Worm (Caenorhabditis elegans) whole organism, L1 larva: ENCODE measurements around the gene acs-14.

Experiments
- F16B12.6 ChIP-seq: fragments of 150-350 bp; optimal IDR thresholded peaks from 2 replicates; lab custom pipeline; 2014; ENCODE audit warnings: missing biosample characterization, missing genetic modification characterization
- Y116A8C.19 ChIP-seq: sonication (generic microtip); optimal IDR thresholded peaks from 2 replicates; lab custom pipeline; 2016; ENCODE audit warnings: missing compliant biosample characterization, missing genetic modification characterization, borderline replicate concordance
- aha-1 ChIP-seq: fragments of 150-350 bp; optimal IDR thresholded peaks from 2 replicates; lab custom pipeline; 2014; ENCODE audit warnings: missing biosample characterization, missing genetic modification characterization
- ama-1 ChIP-seq: fragments of 150-350 bp; optimal IDR thresholded peaks from 2 replicates; lab custom pipeline; 2014
- blmp-1 ChIP-seq: fragments of 150-350 bp; optimal IDR thresholded peaks from 2 replicates; lab custom pipeline; 2014; ENCODE audit warnings: missing biosample characterization, missing genetic modification characterization
- ceh-63 ChIP-seq: fragments of 200-800 bp; sonication (Bioruptor generic); optimal IDR thresholded peaks from 2 replicates; lab custom pipeline; 2018; ENCODE audit warnings: mild to moderate bottlenecking, missing genetic modification characterization, missing compliant biosample characterization
- ceh-8 ChIP-seq: fragments of 200-800 bp; sonication (Bioruptor generic); optimal IDR thresholded peaks from 2 replicates; lab custom pipeline; 2018; ENCODE audit warnings: mild to moderate bottlenecking, missing genetic modification characterization, moderate library complexity, missing compliant biosample characterization
- ceh-82 ChIP-seq, 3 experiments: fragments of 150-350 bp in 1 of 3; sonication (generic microtip) in 2 of 3; optimal IDR thresholded peaks; 2 replicates each; lab custom pipeline; 2014 to 2017; ENCODE audit warnings: missing biosample characterization in 3 of 3, missing genetic modification characterization in 3 of 3
- ceh-88 ChIP-seq: fragments of 200-800 bp; sonication (Bioruptor generic); IDR thresholded peaks from 2 replicates; pipeline ENCODE4 v1.3.6; 2022; ENCODE audit warnings: missing genetic modification characterization, missing compliant biosample characterization
- ces-1 ChIP-seq: fragments of 150-350 bp; optimal IDR thresholded peaks from 2 replicates; lab custom pipeline; 2014; ENCODE audit warnings: missing biosample characterization, missing genetic modification reagents, missing genetic modification characterization
- dsc-1 ChIP-seq: sonication (generic microtip); optimal IDR thresholded peaks from 2 replicates; lab custom pipeline; 2016; ENCODE audit warnings: mild to moderate bottlenecking, missing genetic modification characterization, missing compliant biosample characterization
- efl-1 ChIP-seq, 4 experiments: fragments of 150-350 bp; optimal IDR thresholded peaks in 3 of 4; peaks in 1 of 4; 1 replicate in 1 of 4; 2 replicates in 3 of 4; lab custom pipeline; 2014; ENCODE audit warnings: missing biosample characterization in 2 of 4, missing genetic modification characterization in 2 of 4, missing genetic modification reagents in 2 of 4
- egl-13 ChIP-seq: sonication (generic microtip); optimal IDR thresholded peaks from 2 replicates; lab custom pipeline; 2016; ENCODE audit warnings: missing genotype, missing genetic modification reagents, missing genetic modification characterization, missing compliant biosample characterization
- elt-2 ChIP-seq: sonication (generic microtip); optimal IDR thresholded peaks from 2 replicates; lab custom pipeline; 2016; ENCODE audit warnings: missing genetic modification characterization, mild to moderate bottlenecking, inconsistent platforms, missing compliant biosample characterization, missing genetic modification reagents
- elt-3 ChIP-seq, 6 experiments: fragments of 150-350 bp in 1 of 6; sonication (generic microtip); optimal IDR thresholded peaks; 2 replicates each; lab custom pipeline; 2017 to 2018; ENCODE audit warnings: missing biosample characterization in 6 of 6, missing genetic modification characterization in 6 of 6, inconsistent platforms in 1 of 6
- fkh-4 ChIP-seq: sonication (generic microtip); optimal IDR thresholded peaks from 2 replicates; lab custom pipeline; 2016; ENCODE audit warnings: missing compliant biosample characterization, missing genetic modification characterization, borderline replicate concordance
- fkh-8 ChIP-seq: sonication (generic microtip); optimal IDR thresholded peaks from 2 replicates; lab custom pipeline; 2016; ENCODE audit warnings: mild to moderate bottlenecking, missing genetic modification characterization, missing compliant biosample characterization
- fos-1 ChIP-seq: fragments of 150-350 bp; optimal IDR thresholded peaks from 2 replicates; lab custom pipeline; 2014; ENCODE audit warnings: missing biosample characterization, missing genetic modification characterization
- hlh-4 ChIP-seq: sonication (generic microtip); optimal IDR thresholded peaks from 2 replicates; lab custom pipeline; 2016; ENCODE audit warnings: mild to moderate bottlenecking, missing genetic modification characterization, missing compliant biosample characterization
- hpl-2 ChIP-seq: fragments of 150-350 bp; optimal IDR thresholded peaks from 2 replicates; lab custom pipeline; 2014; ENCODE audit warnings: missing biosample characterization, missing genetic modification reagents, missing genetic modification characterization
- isw-1 ChIP-seq: fragments of 200-800 bp; sonication (Bioruptor generic); IDR thresholded peaks from 2 replicates; pipeline ENCODE4 v1.3.6; 2022; ENCODE audit warnings: missing genetic modification characterization, missing compliant biosample characterization
- lin-13 ChIP-seq: fragments of 150-350 bp; optimal IDR thresholded peaks from 2 replicates; lab custom pipeline; 2014; ENCODE audit warnings: missing biosample characterization, missing genetic modification reagents, missing genetic modification characterization
- lin-14 ChIP-seq: fragments of 200-800 bp; sonication (Bioruptor generic); optimal IDR thresholded peaks from 2 replicates; lab custom pipeline; 2018; ENCODE audit warnings: mild to moderate bottlenecking, missing genetic modification characterization, moderate library complexity, missing compliant biosample characterization
- lin-35 ChIP-seq, 2 experiments: fragments of 150-350 bp; optimal IDR thresholded peaks; 2 replicates each; lab custom pipeline; 2014; ENCODE audit warnings: missing biosample characterization in 2 of 2, missing genetic modification characterization in 2 of 2, missing genetic modification reagents in 2 of 2
- mab-9 ChIP-seq: fragments of 200-800 bp; sonication (Bioruptor generic); IDR thresholded peaks from 2 replicates; pipeline ENCODE4 v1.3.6; 2022; ENCODE audit warnings: missing genetic modification reagents, missing genetic modification characterization, missing compliant biosample characterization
- mdl-1 ChIP-seq, 2 experiments: fragments of 150-350 bp; optimal IDR thresholded peaks; 2 replicates each; lab custom pipeline; 2014 to 2017; ENCODE audit warnings: missing biosample characterization in 2 of 2, missing genetic modification characterization in 2 of 2, inconsistent platforms in 1 of 2
- nhr-11 ChIP-seq: fragments of 150-350 bp; optimal IDR thresholded peaks from 2 replicates; lab custom pipeline; 2014; ENCODE audit warnings: missing biosample characterization, missing genetic modification characterization
- nhr-19 ChIP-seq: fragments of 200-800 bp; sonication (Bioruptor generic); conservative IDR thresholded peaks from 2 replicates; pipeline ENCODE4 v1.3.6; 2022; ENCODE audit warnings: missing genetic modification characterization, missing compliant biosample characterization
- nhr-20 ChIP-seq: sonication (generic microtip); optimal IDR thresholded peaks from 2 replicates; lab custom pipeline; 2016; ENCODE audit warnings: mild to moderate bottlenecking, missing genetic modification characterization, missing compliant biosample characterization
- nhr-237 ChIP-seq: fragments of 150-350 bp; optimal IDR thresholded peaks from 2 replicates; lab custom pipeline; 2014; ENCODE audit warnings: missing biosample characterization, missing genetic modification characterization
- nhr-28 ChIP-seq: fragments of 150-350 bp; optimal IDR thresholded peaks from 2 replicates; lab custom pipeline; 2014; ENCODE audit warnings: missing biosample characterization, missing genetic modification characterization
- nhr-47 ChIP-seq: sonication (generic microtip); optimal IDR thresholded peaks from 2 replicates; lab custom pipeline; 2016; ENCODE audit warnings: mild to moderate bottlenecking, missing genetic modification characterization, moderate library complexity, missing compliant biosample characterization
- nhr-71 ChIP-seq: sonication (generic microtip); optimal IDR thresholded peaks from 2 replicates; lab custom pipeline; 2016; ENCODE audit warnings: mild to moderate bottlenecking, missing genetic modification characterization, moderate library complexity, missing compliant biosample characterization
- nhr-77 ChIP-seq: fragments of 150-350 bp; optimal IDR thresholded peaks from 2 replicates; lab custom pipeline; 2014; ENCODE audit warnings: missing biosample characterization, missing genetic modification characterization
- nhr-84 ChIP-seq: sonication (generic microtip); optimal IDR thresholded peaks from 2 replicates; lab custom pipeline; 2017; ENCODE audit warnings: missing biosample characterization, missing genetic modification characterization
- nhr-85 ChIP-seq: sonication (generic microtip); peaks from one replicate; lab custom pipeline; 2016; ENCODE audit warnings: missing genetic modification characterization, inconsistent platforms, missing compliant biosample characterization
- pax-3 ChIP-seq: fragments of 200-800 bp; sonication (Bioruptor generic); optimal IDR thresholded peaks from 2 replicates; lab custom pipeline; 2018; ENCODE audit warnings: mild to moderate bottlenecking, missing genetic modification characterization, moderate library complexity, missing compliant biosample characterization
- pqm-1 ChIP-seq: sonication (generic microtip); optimal IDR thresholded peaks from 3 replicates; lab custom pipeline; 2017; ENCODE audit warnings: missing biosample characterization, missing genetic modification characterization
- rnt-1 ChIP-seq: sonication (generic microtip); optimal IDR thresholded peaks from 2 replicates; lab custom pipeline; 2016; ENCODE audit warnings: mild to moderate bottlenecking, missing genetic modification characterization, moderate library complexity, missing compliant biosample characterization
- sox-4 ChIP-seq: sonication (generic microtip); optimal IDR thresholded peaks from 2 replicates; lab custom pipeline; 2016; ENCODE audit warnings: missing genetic modification characterization, missing compliant biosample characterization
- sptf-1 ChIP-seq: fragments of 150-350 bp; optimal IDR thresholded peaks from 2 replicates; lab custom pipeline; 2014; ENCODE audit warnings: missing biosample characterization, missing genetic modification characterization
- sup-37 ChIP-seq: fragments of 200-800 bp; sonication (Bioruptor generic); optimal IDR thresholded peaks from 2 replicates; lab custom pipeline; 2018; ENCODE audit warnings: mild to moderate bottlenecking, missing genetic modification characterization, missing compliant biosample characterization
- tbx-2 ChIP-seq: sonication (generic microtip); optimal IDR thresholded peaks from 2 replicates; lab custom pipeline; 2016; ENCODE audit warnings: missing genetic modification characterization, missing compliant biosample characterization
- tlp-1 ChIP-seq: fragments of 150-350 bp; optimal IDR thresholded peaks from 2 replicates; lab custom pipeline; 2014; ENCODE audit warnings: missing biosample characterization, missing genetic modification characterization
- unc-130 ChIP-seq: fragments of 150-350 bp; optimal IDR thresholded peaks from 2 replicates; lab custom pipeline; 2017; ENCODE audit warnings: missing biosample characterization, missing genetic modification characterization, inconsistent platforms
- unc-62 ChIP-seq: fragments of 150-350 bp; optimal IDR thresholded peaks from 2 replicates; lab custom pipeline; 2014; ENCODE audit warnings: missing biosample characterization, missing genetic modification reagents, missing genetic modification characterization
- vab-15 ChIP-seq: sonication (generic microtip); optimal IDR thresholded peaks from 2 replicates; lab custom pipeline; 2017; ENCODE audit warnings: missing genotype, mild to moderate bottlenecking, missing genetic modification characterization, missing compliant biosample characterization
- xbp-1 ChIP-seq: sonication (generic microtip); optimal IDR thresholded peaks from 2 replicates; lab custom pipeline; 2016; ENCODE audit warnings: missing genetic modification characterization, missing compliant biosample characterization
- ztf-11 ChIP-seq, 2 experiments: sonication (generic microtip); optimal IDR thresholded peaks; 2 replicates each; lab custom pipeline; 2016 to 2017; ENCODE audit warnings: missing genetic modification characterization in 2 of 2, missing biosample characterization in 1 of 2, missing compliant biosample characterization in 1 of 2
- ztf-4 ChIP-seq: fragments of 150-350 bp; optimal IDR thresholded peaks from 2 replicates; lab custom pipeline; 2014; ENCODE audit warnings: missing biosample characterization, missing genetic modification characterization

acs-14 gene

ce11 chrV:9507742-9508141 is at the start of gene acs-14:
Gene acs-14, plus strand, starts transcription at chrV:9508132.
- TF ChIP-seq ama-1 = no peak
- TF ChIP-seq lin-35 (GFP tag; optimal IDR thresholded peaks at IDR 0.05; lab: Kevin White, UChicago) = peak in 1 of 2 experiments; percentile 12
- TF ChIP-seq tlp-1 (tag; lab: Kevin White, UChicago) = no peak
- no peak for TF ChIP-seq fos-1
- TF ChIP-seq efl-1 (optimal IDR thresholded peaks at IDR 0.05; lab: Kevin White, UChicago) = no peak
- TF ChIP-seq efl-1 (GFP tag; optimal IDR thresholded peaks at IDR 0.05 in 1 of 2; lab: Kevin White, UChicago) = peak in 1 of 2 experiments; percentile 51
- TF ChIP-seq mab-9 = no peak
- no peak for TF ChIP-seq nhr-11
- TF ChIP-seq ceh-8 (GFP tag; lab: Kevin White, UChicago) = no peak
- TF ChIP-seq elt-3 (tag; optimal IDR thresholded peaks at IDR 0.05; lab: Kevin White, UChicago) = peak in 1 of 6 experiments; percentile 4
- peak; percentile 12 for TF ChIP-seq elt-2 (tag; lab: Kevin White, UChicago)
- TF ChIP-seq xbp-1 (tag; lab: Kevin White, UChicago) = no peak
- no peak for TF ChIP-seq blmp-1
- TF ChIP-seq ceh-88 (GFP tag; lab: Robert Waterston, UW) = no peak
- TF ChIP-seq nhr-20 (tag; lab: Kevin White, UChicago) = peak; percentile 13
- no peak for TF ChIP-seq vab-15 (tag; lab: Kevin White, UChicago)
- no peak for TF ChIP-seq ztf-4 (tag; lab: Kevin White, UChicago)
- TF ChIP-seq F16B12.6 = no peak
- no peak for TF ChIP-seq pax-3 (tag; lab: Kevin White, UChicago)
- TF ChIP-seq lin-14 (GFP tag; lab: Kevin White, UChicago) = no peak
- TF ChIP-seq nhr-237 (tag; lab: Kevin White, UChicago) = no peak
- TF ChIP-seq nhr-77 (tag; lab: Kevin White, UChicago) = no peak

ce11 chrV:9462605-9463004 is 45.3 kb upstream of the acs-14 start, which contains the start of gene F07D3.3:
Gene F07D3.3, minus strand, starts transcription at chrV:9462705.
- TF ChIP-seq tbx-2 (tag; lab: Kevin White, UChicago) = no peak
- no peak for TF ChIP-seq pqm-1
- no peak for TF ChIP-seq ceh-88 (GFP tag; lab: Robert Waterston, UW)
- no peak for TF ChIP-seq egl-13
- TF ChIP-seq ztf-11 (tag; optimal IDR thresholded peaks at IDR 0.05; lab: Kevin White, UChicago) = no peak
- no peak for TF ChIP-seq sptf-1
- no peak for TF ChIP-seq nhr-19
- no peak for TF ChIP-seq aha-1
- no peak for TF ChIP-seq ceh-8 (GFP tag; lab: Kevin White, UChicago)
- no peak for TF ChIP-seq hlh-4 (tag; lab: Kevin White, UChicago)
- no peak for TF ChIP-seq nhr-85 (tag; lab: Kevin White, UChicago)
- no peak for TF ChIP-seq isw-1 (GFP tag; lab: Robert Waterston, UW)
- TF ChIP-seq fkh-4 = no peak
- no peak for TF ChIP-seq nhr-28 (tag; lab: Kevin White, UChicago)
- no peak for TF ChIP-seq lin-14 (GFP tag; lab: Kevin White, UChicago)
- no peak for TF ChIP-seq rnt-1 (tag; lab: Kevin White, UChicago)
- no peak for TF ChIP-seq nhr-84 (tag; lab: Kevin White, UChicago)
- TF ChIP-seq mdl-1 (tag; optimal IDR thresholded peaks at IDR 0.05; lab: Kevin White, UChicago) = no peak
- TF ChIP-seq, all 84 proteins: peak for 0

ce11 chrV:9465529-9465928 is 42.4 kb upstream of the acs-14 start:
- TF ChIP-seq unc-62 (GFP tag; lab: Kevin White, UChicago) = no peak
- peak; percentile 52 for TF ChIP-seq fkh-4
- no peak for TF ChIP-seq Y116A8C.19 (tag; lab: Kevin White, UChicago)
- no peak for TF ChIP-seq sup-37 (GFP tag; lab: Kevin White, UChicago)
- TF ChIP-seq ceh-82 (tag; optimal IDR thresholded peaks at IDR 0.05; lab: Kevin White, UChicago) = no peak
- TF ChIP-seq blmp-1 = no peak
- peak; percentile 16 for TF ChIP-seq fkh-8 (tag; lab: Kevin White, UChicago)
- TF ChIP-seq nhr-47 = peak; percentile 22
- TF ChIP-seq nhr-71 (tag; lab: Kevin White, UChicago) = peak; percentile 35
- no peak for TF ChIP-seq ceh-63
- no peak for TF ChIP-seq hpl-2
- no peak for TF ChIP-seq elt-3 (tag; optimal IDR thresholded peaks at IDR 0.05; lab: Kevin White, UChicago)
- no peak for TF ChIP-seq unc-130 (tag; lab: Kevin White, UChicago)
- no peak for TF ChIP-seq lin-13 (GFP tag; lab: Kevin White, UChicago)
- TF ChIP-seq ztf-11 (tag; optimal IDR thresholded peaks at IDR 0.05; lab: Kevin White, UChicago) = no peak
- no peak for TF ChIP-seq tbx-2 (tag; lab: Kevin White, UChicago)
- peak; percentile 80 for TF ChIP-seq pax-3 (tag; lab: Kevin White, UChicago)
- TF ChIP-seq egl-13 = peak; percentile 47
- TF ChIP-seq tlp-1 (tag; lab: Kevin White, UChicago) = no peak
- peak; percentile 45 for TF ChIP-seq sox-4 (tag; lab: Kevin White, UChicago)
- TF ChIP-seq dsc-1 = peak; percentile 98
- no peak for TF ChIP-seq ces-1 (GFP tag; lab: Kevin White, UChicago)
